Fruit fly (Drosophila melanogaster): ENCODE measurements around the gene Cka.

Cka gene

dm6 chr2L:8006038-8006437, 24.5 kb upstream of the Cka start (continued):
- TF ChIP-seq CG16779 (tag; optimal IDR thresholded peaks at IDR 0.05) (peak; percentile 5), CG7368 (GFP tag; optimal IDR thresholded peaks at IDR 0.05) (peak; percentile 60), CG8632 (GFP tag; optimal IDR thresholded peaks at IDR 0.05) (peak; percentile 15), pdm3 (GFP tag; optimal IDR thresholded peaks at IDR 0.05) (peak; percentile 61), CG11762 (GFP tag; optimal IDR thresholded peaks at IDR 0.05; ENCODE audit: insufficient read depth) (peak; percentile 2), dsx (GFP tag; optimal IDR thresholded peaks at IDR 0.05; ENCODE audit: poor library complexity, severe bottlenecking) (peak; percentile 67), CG9139 (GFP tag; optimal IDR thresholded peaks at IDR 0.05) (peak; percentile 35), Hr38 (GFP tag; optimal IDR thresholded peaks at IDR 0.05) (no peak), Gug (GFP tag; IDR thresholded peaks at IDR 0.05) (peak; percentile 42; the same call in 1 of the 2 replicates), cyc (GFP tag; optimal IDR thresholded peaks at IDR 0.05) (peak; percentile 57), Met (GFP tag; optimal IDR thresholded peaks at IDR 0.05) (peak; percentile 62), Sox14 (GFP tag; optimal IDR thresholded peaks at IDR 0.05) (peak; percentile 42), Sox102F (GFP tag; optimal IDR thresholded peaks at IDR 0.05) (peak; percentile 2), Hr39 (GFP tag; optimal IDR thresholded peaks at IDR 0.05) (peak; percentile 46), CG8319 (GFP tag; optimal IDR thresholded peaks at IDR 0.05) (peak; percentile 42), CG6163 (GFP tag; IDR thresholded peaks at IDR 0.05) (peak; percentile 49), CG15336 (GFP tag; IDR thresholded peaks at IDR 0.05) (peak; percentile 68), achi (GFP tag; optimal IDR thresholded peaks at IDR 0.05) (peak; percentile 48), salr (GFP tag; optimal IDR thresholded peaks at IDR 0.05) (peak in 1 of 2 experiments; percentile 14), net (GFP tag; optimal IDR thresholded peaks at IDR 0.05) (peak; percentile 20), CG4318 (GFP tag; optimal IDR thresholded peaks at IDR 0.05) (peak; percentile 20), Eip93F (GFP tag; optimal IDR thresholded peaks at IDR 0.05) (no peak), OdsH (GFP tag; optimal IDR thresholded peaks at IDR 0.05) (peak; percentile 64), acj6 (GFP tag; optimal IDR thresholded peaks at IDR 0.05) (peak; percentile 48), Ets21C (GFP tag; optimal IDR thresholded peaks at IDR 0.05) (no peak), svp (GFP tag) (peak; percentile 86), fd85E (GFP tag; optimal IDR thresholded peaks at IDR 0.05) (no peak), Sox15 (GFP tag; optimal IDR thresholded peaks at IDR 0.05) (peak; percentile 24), CG10631 (GFP tag; optimal IDR thresholded peaks at IDR 0.05) (peak; percentile 38), Hr4 (GFP tag; optimal IDR thresholded peaks at IDR 0.05) (peak; percentile 45)

DNA sequence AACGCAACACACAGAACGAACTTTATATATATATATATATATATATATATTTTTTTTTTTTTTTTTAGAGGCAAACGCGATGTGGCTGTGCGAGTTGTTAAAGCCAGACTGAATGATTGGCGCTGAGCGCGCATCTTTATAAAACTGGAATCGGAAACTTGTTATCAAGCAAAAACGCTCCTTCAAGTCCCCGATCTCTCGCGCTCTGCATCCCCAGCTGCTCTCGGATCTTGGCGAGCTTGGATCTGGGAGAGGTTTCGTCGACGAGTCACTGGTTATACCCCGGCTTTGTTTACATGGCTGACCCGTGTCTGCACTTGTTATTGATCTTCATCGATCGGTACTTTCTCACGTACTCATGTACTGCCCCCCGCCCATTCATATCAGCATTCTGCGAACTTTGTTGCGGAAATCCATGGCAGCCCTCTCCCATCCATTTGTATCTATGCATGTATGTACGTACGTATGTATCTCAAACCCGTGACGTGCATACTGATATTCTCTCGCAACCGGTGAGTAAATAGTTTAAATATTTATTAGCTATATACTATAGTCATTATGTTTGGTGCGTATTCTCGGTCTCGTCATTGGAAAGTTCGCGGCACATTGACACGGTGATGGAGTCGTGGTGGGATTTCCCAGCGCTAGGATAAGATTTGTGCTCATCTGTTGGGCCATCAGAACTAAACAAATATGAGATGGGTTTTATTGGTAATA, 23.2 kb upstream of the Cka start, which contains the start of gene Spn28Dc:
Gene Spn28Dc, minus strand, starts transcription at position 51 of the 717 bp plus-strand sequence.
- TF ChIP-seq CG6276 (GFP tag; optimal IDR thresholded peaks at IDR 0.05) (no peak), fkh (GFP tag; optimal IDR thresholded peaks at IDR 0.05) (peak; percentile 25), Smox (GFP tag; optimal IDR thresholded peaks at IDR 0.05) (no peak), CG16779 (tag; optimal IDR thresholded peaks at IDR 0.05) (peak; percentile 60), CG3032 (tag; optimal IDR thresholded peaks at IDR 0.05) (no peak), Eip93F (GFP tag; optimal IDR thresholded peaks at IDR 0.05) (peak; percentile 10), CG6163 (GFP tag; IDR thresholded peaks at IDR 0.05) (peak; percentile 19; the same call in 1 of the 3 replicates), Eip78C (GFP tag) (peak; percentile 80), CG8632 (GFP tag; optimal IDR thresholded peaks at IDR 0.05) (no peak), salr (GFP tag; optimal IDR thresholded peaks at IDR 0.05) (no peak), Lpt (GFP tag; optimal IDR thresholded peaks at IDR 0.05) (no peak), ss (GFP tag; optimal IDR thresholded peaks at IDR 0.05) (peak; percentile 50 to 60), dsx (GFP tag; optimal IDR thresholded peaks at IDR 0.05; ENCODE audit: poor library complexity, severe bottlenecking) (peak; percentile 96), spab (GFP tag; optimal IDR thresholded peaks at IDR 0.05) (no peak), Blimp-1 (GFP tag; optimal IDR thresholded peaks at IDR 0.05) (no peak), net (GFP tag; optimal IDR thresholded peaks at IDR 0.05) (no peak), CG11762 (GFP tag; optimal IDR thresholded peaks at IDR 0.05; ENCODE audit: insufficient read depth) (peak; percentile 4), Gug (GFP tag; IDR thresholded peaks at IDR 0.05) (no peak), CG6792 (GFP tag; optimal IDR thresholded peaks at IDR 0.05) (peak; percentile 7), CG3919 (GFP tag; optimal IDR thresholded peaks at IDR 0.05) (peak; percentile 20), CG6808 (GFP tag; optimal IDR thresholded peaks at IDR 0.05) (peak; percentile 59), CG15336 (GFP tag; IDR thresholded peaks at IDR 0.05) (no peak), acj6 (GFP tag; optimal IDR thresholded peaks at IDR 0.05) (no peak), pdm3 (GFP tag; optimal IDR thresholded peaks at IDR 0.05) (no peak), Hr38 (GFP tag; optimal IDR thresholded peaks at IDR 0.05) (no peak), Ets96B (tag; optimal IDR thresholded peaks at IDR 0.05) (no peak), CG32006 (GFP tag; optimal IDR thresholded peaks at IDR 0.05) (no peak), CG1621 (tag; optimal IDR thresholded peaks at IDR 0.05) (peak; percentile 47), svp (GFP tag) (peak; percentile 98), CG9139 (GFP tag; optimal IDR thresholded peaks at IDR 0.05) (peak; percentile 64), vri (GFP tag; optimal IDR thresholded peaks at IDR 0.05) (peak; percentile 8), CG6854 (GFP tag; optimal IDR thresholded peaks at IDR 0.05) (peak; percentile 90)

Measured in whole organism, prepupa.